Worm (Caenorhabditis elegans): ENCODE results near the gene T28C6.3.

T28C6.3 gene

ce11 chrIV:8815162-8815561 lies 5.0 kb upstream of the T28C6.3 start:
- no peak for TF ChIP-seq mep-1 (tag; optimal IDR thresholded peaks at IDR 0.05)
- TF ChIP-seq nhr-2 (tag; optimal IDR thresholded peaks at IDR 0.05) = no peak
- TF ChIP-seq elt-3 (tag; optimal IDR thresholded peaks at IDR 0.05) = no peak
- no peak for TF ChIP-seq pha-4 (tag; optimal IDR thresholded peaks at IDR 0.05)
- TF ChIP-seq drap-1 (GFP tag; optimal IDR thresholded peaks at IDR 0.05) = no peak
- no peak for TF ChIP-seq ceh-43 (GFP tag; optimal IDR thresholded peaks at IDR 0.05)
- TF ChIP-seq nhr-76 (tag; optimal IDR thresholded peaks at IDR 0.05) = no peak
- no peak for TF ChIP-seq unc-120 (tag; optimal IDR thresholded peaks at IDR 0.05; ENCODE audit: poor library complexity, severe bottlenecking)
- TF ChIP-seq elt-1 (tag; optimal IDR thresholded peaks at IDR 0.05; ENCODE audit: borderline replicate concordance, insufficient read depth) = no peak
- TF ChIP-seq lin-32 (GFP tag; optimal IDR thresholded peaks at IDR 0.05) = no peak

ce11 chrIV:8816029-8816428 lies 4.1 kb upstream of the T28C6.3 start, which contains the start of gene grsp-2:
TSS of gene grsp-2 (plus strand) at chrIV:8816329.
- TF ChIP-seq M03D4.4 (tag; optimal IDR thresholded peaks at IDR 0.05) = no peak

ce11 chrIV:8816617-8817016 lies 3.5 kb upstream of the T28C6.3 start:
- TF ChIP-seq nhr-76 (tag; optimal IDR thresholded peaks at IDR 0.05) = no peak

ce11 chrIV:8817639-8818038 lies 2.5 kb upstream of the T28C6.3 start, which contains the start of gene T28C6.10:
TSS of gene T28C6.10 (plus strand) at chrIV:8817939.
- no peak for TF ChIP-seq pha-4 (tag; optimal IDR thresholded peaks at IDR 0.05)
- TF ChIP-seq ceh-43 (GFP tag; optimal IDR thresholded peaks at IDR 0.05) = no peak
- no peak for TF ChIP-seq sem-2 (GFP tag; optimal IDR thresholded peaks at IDR 0.05)
- TF ChIP-seq drap-1 (GFP tag; optimal IDR thresholded peaks at IDR 0.05) = no peak
- TF ChIP-seq M03D4.4 (tag; optimal IDR thresholded peaks at IDR 0.05) = no peak
- TF ChIP-seq zip-8 (tag; optimal IDR thresholded peaks at IDR 0.05) = no peak
- TF ChIP-seq tbx-8 (GFP tag; optimal IDR thresholded peaks at IDR 0.05) = no peak
- TF ChIP-seq unc-39 (tag; optimal IDR thresholded peaks at IDR 0.05) = no peak
- no peak for TF ChIP-seq ceh-83 (GFP tag; optimal IDR thresholded peaks at IDR 0.05)
- no peak for TF ChIP-seq sptf-1 (tag; optimal IDR thresholded peaks at IDR 0.05)
- TF ChIP-seq ham-2 (GFP tag; optimal IDR thresholded peaks at IDR 0.05) = no peak
- TF ChIP-seq nhr-28 (tag; optimal IDR thresholded peaks at IDR 0.05) = no peak
- no peak for TF ChIP-seq cnd-1 (tag; optimal IDR thresholded peaks at IDR 0.05)
- no peak for TF ChIP-seq hlh-1 (tag; optimal IDR thresholded peaks at IDR 0.05)
- no peak for TF ChIP-seq mep-1 (tag; optimal IDR thresholded peaks at IDR 0.05)
- TF ChIP-seq lsy-2 (tag; optimal IDR thresholded peaks at IDR 0.05) = no peak
- TF ChIP-seq bed-3 (GFP tag; optimal IDR thresholded peaks at IDR 0.05) = no peak
- TF ChIP-seq elt-3 (tag; optimal IDR thresholded peaks at IDR 0.05) = no peak
- no peak for TF ChIP-seq unc-62 (GFP tag; optimal IDR thresholded peaks at IDR 0.05)
- TF ChIP-seq mls-2 (tag; optimal IDR thresholded peaks at IDR 0.05) = no peak

- peak; percentile 44 for TF ChIP-seq ceh-39 (tag; optimal IDR thresholded peaks at IDR 0.05)
- peak; percentile 94 for TF ChIP-seq nhr-2 (tag; optimal IDR thresholded peaks at IDR 0.05)
- peak; percentile 10 for TF ChIP-seq hlh-1 (tag; optimal IDR thresholded peaks at IDR 0.05)
- no peak for TF ChIP-seq nhr-237 (tag; optimal IDR thresholded peaks at IDR 0.05)
Observed at ce11 chrIV:8819471-8819870, 670 bp upstream of the T28C6.3 start.

ce11 chrIV:8821147-8821546 lies 1.0 kb downstream of the T28C6.3 start, which contains the start of gene T28C6.5:
TSS of gene T28C6.5 (plus strand) at chrIV:8821447.
- TF ChIP-seq ham-2 (GFP tag; optimal IDR thresholded peaks at IDR 0.05) (no peak), nhr-2 (tag; optimal IDR thresholded peaks at IDR 0.05) (no peak), M03D4.4 (tag; optimal IDR thresholded peaks at IDR 0.05) (no peak), ceh-83 (GFP tag; optimal IDR thresholded peaks at IDR 0.05) (no peak), snpc-4 (tag; optimal IDR thresholded peaks at IDR 0.05) (no peak), lsy-2 (tag; optimal IDR thresholded peaks at IDR 0.05) (no peak)

ce11 chrIV:8822598-8822997 lies 2.5 kb downstream of the T28C6.3 start:
- TF ChIP-seq tbx-8 (GFP tag; optimal IDR thresholded peaks at IDR 0.05) = no peak
- TF ChIP-seq nhr-28 (tag; optimal IDR thresholded peaks at IDR 0.05) = no peak
- no peak for TF ChIP-seq elt-3 (tag; optimal IDR thresholded peaks at IDR 0.05)
- no peak for TF ChIP-seq lin-32 (GFP tag; optimal IDR thresholded peaks at IDR 0.05)
- no peak for TF ChIP-seq elt-1 (tag; optimal IDR thresholded peaks at IDR 0.05; ENCODE audit: borderline replicate concordance, insufficient read depth)
- no peak for TF ChIP-seq lsy-2 (tag; optimal IDR thresholded peaks at IDR 0.05)
- TF ChIP-seq ceh-39 (tag; optimal IDR thresholded peaks at IDR 0.05) = no peak
- no peak for TF ChIP-seq flh-1 (GFP tag; optimal IDR thresholded peaks at IDR 0.05)
- TF ChIP-seq blmp-1 (tag; optimal IDR thresholded peaks at IDR 0.05) = no peak
- no peak for TF ChIP-seq zip-8 (tag; optimal IDR thresholded peaks at IDR 0.05)
- no peak for TF ChIP-seq unc-120 (tag; optimal IDR thresholded peaks at IDR 0.05; ENCODE audit: poor library complexity, severe bottlenecking)
- no peak for TF ChIP-seq ces-1 (GFP tag; optimal IDR thresholded peaks at IDR 0.05)
- TF ChIP-seq pha-4 (tag; optimal IDR thresholded peaks at IDR 0.05) = no peak

Measured in whole organism, mixed stage, embryonic.